Fruit fly (Drosophila melanogaster) whole organism, prepupa: Measurements from ENCODE around the gene CG10877.

Source experiments
- Blimp-1 ChIP-seq: fragments of 200-800 bp; sonication (Bioruptor generic); optimal IDR thresholded peaks from 3 replicates; lab custom pipeline; 2017; ENCODE audit warnings: missing biosample characterization, missing genetic modification characterization, mild to moderate bottlenecking, moderate library complexity, missing genetic modification reagents
- CG10669 ChIP-seq: fragments of 200-800 bp; sonication (Bioruptor generic); optimal IDR thresholded peaks from 3 replicates; lab custom pipeline; 2018; ENCODE audit warnings: missing biosample characterization, mild to moderate bottlenecking, missing genetic modification characterization, moderate library complexity
- CG11762 ChIP-seq: fragments of 200-800 bp; sonication (Bioruptor generic); optimal IDR thresholded peaks from 3 replicates; lab custom pipeline; 2016; ENCODE audit warnings: missing biosample characterization, missing genetic modification characterization; ENCODE audit not compliant: insufficient read depth
- CG11902 ChIP-seq: fragments of 200-800 bp; sonication (Bioruptor generic); optimal IDR thresholded peaks from 3 replicates; lab custom pipeline; 2016; ENCODE audit warnings: missing biosample characterization, missing genetic modification characterization
- CG15336 ChIP-seq: fragments of 200-800 bp; sonication (Bioruptor generic); IDR thresholded peaks from 2 replicates; pipeline ENCODE4 v1.3.6; 2022; ENCODE audit warnings: missing biosample characterization, missing genetic modification characterization
- CG1621 ChIP-seq: fragments of 200-800 bp; sonication (Bioruptor generic); optimal IDR thresholded peaks from 3 replicates; lab custom pipeline; 2018; ENCODE audit warnings: missing biosample characterization, mild to moderate bottlenecking, missing genetic modification characterization
- CG3032 ChIP-seq: fragments of 200-800 bp; optimal IDR thresholded peaks from 2 replicates; lab custom pipeline; 2019; ENCODE audit warnings: missing biosample characterization, mild to moderate bottlenecking, missing genetic modification characterization, moderate library complexity
- CG31627 ChIP-seq: fragments of 200-800 bp; sonication (Bioruptor generic); optimal IDR thresholded peaks from 3 replicates; lab custom pipeline; 2016; ENCODE audit warnings: missing biosample characterization, missing genetic modification characterization
- CG32006 ChIP-seq: fragments of 200-800 bp; sonication (Bioruptor generic); optimal IDR thresholded peaks from 3 replicates; lab custom pipeline; 2017; ENCODE audit warnings: missing biosample characterization, mild to moderate bottlenecking, missing genetic modification characterization
- CG34406 ChIP-seq: fragments of 200-800 bp; sonication (Bioruptor generic); optimal IDR thresholded peaks from 3 replicates; lab custom pipeline; 2016; ENCODE audit warnings: missing biosample characterization, missing genetic modification characterization
- CG3919 ChIP-seq: fragments of 200-800 bp; sonication (Bioruptor generic); optimal IDR thresholded peaks from 3 replicates; lab custom pipeline; 2016; ENCODE audit warnings: missing biosample characterization, missing genetic modification characterization
- CG4318 ChIP-seq: fragments of 200-800 bp; sonication (Bioruptor generic); optimal IDR thresholded peaks from 3 replicates; lab custom pipeline; 2017; ENCODE audit warnings: missing biosample characterization, mild to moderate bottlenecking, missing genetic modification characterization
- CG6163 ChIP-seq: fragments of 200-800 bp; sonication (Bioruptor generic); IDR thresholded peaks from 3 replicates; pipeline ENCODE4 v1.3.6; 2022; ENCODE audit warnings: missing biosample characterization, missing genetic modification characterization
- CG6276 ChIP-seq: fragments of 200-800 bp; sonication (Bioruptor generic); optimal IDR thresholded peaks from 2 replicates; lab custom pipeline; 2017; ENCODE audit warnings: missing biosample characterization, mild to moderate bottlenecking, missing genetic modification characterization
- CG6792 ChIP-seq: fragments of 200-800 bp; sonication (Bioruptor generic); optimal IDR thresholded peaks from 3 replicates; lab custom pipeline; 2016; ENCODE audit warnings: missing biosample characterization, missing genetic modification characterization
- CG6808 ChIP-seq: fragments of 200-800 bp; sonication (Bioruptor generic); optimal IDR thresholded peaks from 3 replicates; lab custom pipeline; 2017; ENCODE audit warnings: missing biosample characterization, missing genetic modification characterization, mild to moderate bottlenecking, moderate library complexity, missing genetic modification reagents
- CG8119 ChIP-seq: fragments of 200-800 bp; sonication (Bioruptor generic); IDR thresholded peaks from 3 replicates; pipeline ENCODE4 v1.3.6; 2022; ENCODE audit warnings: missing biosample characterization, missing genetic modification characterization
- CG9139 ChIP-seq: fragments of 200-800 bp; sonication (Bioruptor generic); optimal IDR thresholded peaks from 3 replicates; lab custom pipeline; 2017; ENCODE audit warnings: missing biosample characterization, mild to moderate bottlenecking, missing genetic modification characterization
- Eip75B ChIP-seq: fragments of 200-800 bp; sonication (Bioruptor generic); optimal IDR thresholded peaks from 3 replicates; lab custom pipeline; 2016; ENCODE audit warnings: missing biosample characterization, missing genetic modification characterization
- Eip78C ChIP-seq: fragments of 200-800 bp; sonication (Bioruptor generic); peaks from one replicate; lab custom pipeline; 2016; ENCODE audit warnings: missing biosample characterization, missing genetic modification characterization
- Eip93F ChIP-seq: fragments of 200-800 bp; sonication (Bioruptor generic); optimal IDR thresholded peaks from 2 replicates; lab custom pipeline; 2016; ENCODE audit warnings: missing biosample characterization, mild to moderate bottlenecking, missing genetic modification characterization
- Ets21C ChIP-seq: fragments of 200-800 bp; sonication (Bioruptor generic); optimal IDR thresholded peaks from 3 replicates; lab custom pipeline; 2016; ENCODE audit warnings: missing biosample characterization, missing genetic modification characterization
- Hr38 ChIP-seq: sonication (Bioruptor generic); optimal IDR thresholded peaks from 2 replicates; lab custom pipeline; 2016; ENCODE audit warnings: missing biosample characterization, missing genetic modification characterization
- Hr4 ChIP-seq: fragments of 200-800 bp; sonication (Bioruptor generic); optimal IDR thresholded peaks from 3 replicates; lab custom pipeline; 2016; ENCODE audit warnings: missing biosample characterization, missing genetic modification characterization
- Lpt ChIP-seq: fragments of 200-800 bp; sonication (Bioruptor generic); optimal IDR thresholded peaks from 3 replicates; lab custom pipeline; 2016; ENCODE audit warnings: missing biosample characterization, missing genetic modification characterization
- Met ChIP-seq: fragments of 200-800 bp; sonication (Bioruptor generic); optimal IDR thresholded peaks from 3 replicates; lab custom pipeline; 2016; ENCODE audit warnings: missing biosample characterization, missing genetic modification characterization
- Sox15 ChIP-seq: fragments of 200-800 bp; sonication (Bioruptor generic); optimal IDR thresholded peaks from 3 replicates; lab custom pipeline; 2016; ENCODE audit warnings: missing biosample characterization, missing genetic modification characterization
- achi ChIP-seq: fragments of 200-800 bp; sonication (Bioruptor generic); optimal IDR thresholded peaks from 3 replicates; lab custom pipeline; 2016; ENCODE audit warnings: missing biosample characterization, missing genetic modification characterization
- acj6 ChIP-seq: fragments of 200-800 bp; sonication (Bioruptor generic); optimal IDR thresholded peaks from 3 replicates; lab custom pipeline; 2016; ENCODE audit warnings: missing biosample characterization, missing genetic modification characterization
- cyc ChIP-seq: fragments of 200-800 bp; sonication (Bioruptor generic); optimal IDR thresholded peaks from 3 replicates; lab custom pipeline; 2016; ENCODE audit warnings: missing biosample characterization, missing genetic modification characterization
- dsx ChIP-seq: fragments of 200-800 bp; optimal IDR thresholded peaks from 3 replicates; lab custom pipeline; 2019; ENCODE audit warnings: missing biosample characterization, mild to moderate bottlenecking, missing genetic modification characterization, moderate library complexity; ENCODE audit not compliant: poor library complexity, severe bottlenecking
- eg ChIP-seq: fragments of 200-800 bp; sonication (Bioruptor generic); IDR thresholded peaks from 3 replicates; pipeline ENCODE4 v1.3.6; 2022; ENCODE audit warnings: missing biosample characterization, missing genetic modification characterization
- fd85E ChIP-seq: fragments of 200-800 bp; sonication (Bioruptor generic); optimal IDR thresholded peaks from 3 replicates; lab custom pipeline; 2016; ENCODE audit warnings: missing biosample characterization, missing genetic modification characterization
- net ChIP-seq: fragments of 200-800 bp; sonication (Bioruptor generic); optimal IDR thresholded peaks from 3 replicates; lab custom pipeline; 2016; ENCODE audit warnings: missing biosample characterization, missing genetic modification characterization
- salr ChIP-seq, 2 experiments: fragments of 200-800 bp; sonication (Bioruptor generic); optimal IDR thresholded peaks; 3 replicates each; lab custom pipeline; 2016 to 2018; ENCODE audit warnings: missing biosample characterization in 2 of 2, missing genetic modification characterization in 2 of 2, mild to moderate bottlenecking in 1 of 2
- spab ChIP-seq: fragments of 200-800 bp; sonication (Bioruptor generic); optimal IDR thresholded peaks from 2 replicates; lab custom pipeline; 2017; ENCODE audit warnings: missing biosample characterization, mild to moderate bottlenecking, missing genetic modification characterization, missing genetic modification reagents
- ss ChIP-seq, 2 experiments: fragments of 200-800 bp; sonication (Bioruptor generic); optimal IDR thresholded peaks; 2 replicates in 1 of 2; 3 replicates in 1 of 2; lab custom pipeline; 2017 to 2018; ENCODE audit warnings: mild to moderate bottlenecking in 2 of 2, missing biosample characterization in 2 of 2, missing genetic modification characterization in 2 of 2, moderate library complexity in 1 of 2
- svp ChIP-seq: fragments of 200-800 bp; sonication (Bioruptor generic); peaks from one replicate; lab custom pipeline; 2016; ENCODE audit warnings: missing biosample characterization, missing genetic modification characterization
- topi ChIP-seq: fragments of 200-800 bp; sonication (Bioruptor generic); optimal IDR thresholded peaks from 3 replicates; lab custom pipeline; 2016; ENCODE audit warnings: missing biosample characterization, missing genetic modification characterization
- vri ChIP-seq: fragments of 200-800 bp; sonication (Bioruptor generic); optimal IDR thresholded peaks from 3 replicates; lab custom pipeline; 2016; ENCODE audit warnings: missing biosample characterization, mild to moderate bottlenecking, missing genetic modification characterization

The CG10877 gene

DNA sequence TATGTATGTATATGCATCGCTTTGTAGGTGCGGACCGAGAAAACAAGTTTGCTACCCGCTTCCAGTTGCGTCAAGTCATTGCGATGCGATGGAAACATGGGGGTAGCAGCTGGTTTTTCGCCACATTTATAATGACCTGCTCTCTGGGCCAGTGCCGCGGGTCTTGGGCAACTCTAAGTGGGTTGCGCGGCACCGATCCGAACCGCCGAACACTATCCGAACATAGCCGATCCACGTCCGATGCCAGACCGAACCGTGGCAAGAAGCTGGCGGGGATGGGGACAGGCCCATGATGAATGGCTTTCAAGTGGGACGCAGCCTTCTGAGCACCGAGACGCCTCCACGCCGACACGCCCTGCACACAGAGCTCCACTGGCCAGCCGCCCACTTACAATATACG is 40.2 kb upstream of the CG10877 start:
- TF ChIP-seq vri (GFP tag; lab: Kevin White, UChicago) (no peak), spab (no peak), Hr4 (GFP tag; lab: Kevin White, UChicago) (no peak), CG31627 (GFP tag; lab: Kevin White, UChicago) (no peak), cyc (GFP tag; lab: Kevin White, UChicago) (no peak), CG6163 (peak; percentile 56; the same call in 1 of the 3 replicates), CG6276 (GFP tag; lab: Kevin White, UChicago) (peak; percentile 20), CG6792 (no peak), Hr38 (GFP tag; lab: Kevin White, UChicago) (no peak), ss (GFP tag; optimal IDR thresholded peaks at IDR 0.05; lab: Kevin White, UChicago) (peak; percentile 1 to 51), CG9139 (peak; percentile 6), CG3919 (no peak), Eip75B (GFP tag; lab: Kevin White, UChicago) (peak; percentile 6), CG6808 (GFP tag; lab: Kevin White, UChicago) (no peak), CG10669 (no peak), CG4318 (no peak), achi (no peak), Lpt (GFP tag; lab: Kevin White, UChicago) (peak; percentile 62), Met (GFP tag; lab: Kevin White, UChicago) (no peak), CG1621 (peak; percentile 59), Sox15 (GFP tag; lab: Kevin White, UChicago) (no peak), CG15336 (peak; percentile 45; the same call in 1 of the 2 replicates), CG11762 (no peak), CG11902 (GFP tag; lab: Kevin White, UChicago) (no peak), dsx (GFP tag; lab: Kevin White, UChicago) (no peak), Ets21C (GFP tag; lab: Kevin White, UChicago) (no peak), CG8119 (GFP tag; lab: Robert Waterston, UW) (peak; percentile 23; the same call in 1 of the 3 replicates), CG34406 (GFP tag; lab: Kevin White, UChicago) (no peak), acj6 (GFP tag; lab: Kevin White, UChicago) (no peak), Blimp-1 (GFP tag; lab: Kevin White, UChicago) (no peak), fd85E (GFP tag; lab: Kevin White, UChicago) (no peak), Eip78C (GFP tag; lab: Kevin White, UChicago) (peak; percentile 66), CG3032 (tag; lab: Kevin White, UChicago) (no peak)

DNA sequence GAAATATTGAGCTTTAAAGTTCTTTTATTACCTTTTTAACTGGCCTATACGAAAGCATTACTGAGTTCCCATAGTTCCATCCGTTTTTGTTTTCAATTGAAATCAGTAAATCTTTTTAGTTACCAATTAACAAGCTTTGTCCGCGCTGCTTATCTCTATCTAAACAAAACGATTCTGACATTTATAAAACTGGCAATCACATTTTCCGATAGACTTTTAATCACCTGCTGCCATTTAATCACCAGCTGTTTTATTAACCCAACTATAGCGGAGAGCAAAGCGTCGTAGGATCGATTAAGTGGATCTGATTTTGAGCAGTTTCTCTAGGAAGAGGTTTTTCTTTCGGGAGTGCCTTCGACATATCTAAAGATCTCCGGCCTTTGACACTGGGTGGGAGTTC is 38.7 kb upstream of the CG10877 start:
- no peak for TF ChIP-seq eg (GFP tag; lab: Robert Waterston, UW)
- no peak for TF ChIP-seq Hr38 (GFP tag; lab: Kevin White, UChicago)
- TF ChIP-seq net, result no peak
- no peak for TF ChIP-seq topi (GFP tag; lab: Kevin White, UChicago)
- no peak for TF ChIP-seq CG32006 (GFP tag; lab: Kevin White, UChicago)
- TF ChIP-seq Eip93F (GFP tag; lab: Kevin White, UChicago), result no peak
- TF ChIP-seq salr (GFP tag; optimal IDR thresholded peaks at IDR 0.05; lab: Kevin White, UChicago), result no peak
- no peak for TF ChIP-seq CG11762
- no peak for TF ChIP-seq CG3032 (tag; lab: Kevin White, UChicago)
- no peak for TF ChIP-seq CG10669
- TF ChIP-seq vri (GFP tag; lab: Kevin White, UChicago), result no peak

DNA sequence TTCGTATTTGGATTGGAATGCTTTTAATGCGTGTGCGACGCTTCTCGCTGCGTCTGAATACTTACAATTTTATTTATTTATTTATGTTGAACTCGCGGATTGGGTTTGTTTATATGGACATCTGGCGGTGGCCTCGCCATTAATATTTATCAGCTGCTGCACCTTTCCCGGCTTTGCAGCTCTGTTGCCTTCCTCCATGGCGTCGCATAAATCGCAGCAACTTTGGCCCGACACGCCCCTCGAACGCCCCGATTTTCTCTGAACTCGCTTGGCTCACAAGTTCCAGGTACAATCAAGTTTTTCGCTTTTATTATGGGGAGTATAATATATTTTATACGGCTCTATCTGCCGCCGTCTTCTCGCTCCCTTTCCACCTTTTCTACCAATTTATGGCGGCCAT is 36.2 kb upstream of the CG10877 start:
- TF ChIP-seq dsx (GFP tag; lab: Kevin White, UChicago) (no peak), Lpt (GFP tag; lab: Kevin White, UChicago) (no peak), eg (GFP tag; lab: Robert Waterston, UW) (no peak), svp (GFP tag; lab: Kevin White, UChicago) (peak; percentile 72), CG34406 (GFP tag; lab: Kevin White, UChicago) (no peak), Met (GFP tag; lab: Kevin White, UChicago) (no peak), Eip78C (GFP tag; lab: Kevin White, UChicago) (no peak)
